Worm (Caenorhabditis elegans): Measurements from ENCODE around the gene ser-6.

The ser-6 gene

ce11 chrIV:2982443-2982842 lies 22.5 kb downstream of the ser-6 start:
- TF ChIP-seq zip-5 (tag; optimal IDR thresholded peaks at IDR 0.05) (no peak), unc-42 (tag; optimal IDR thresholded peaks at IDR 0.05) (peak; percentile 96), ceh-9 (tag; optimal IDR thresholded peaks at IDR 0.05) (no peak), sox-4 (tag; optimal IDR thresholded peaks at IDR 0.05) (no peak), lin-11 (tag; optimal IDR thresholded peaks at IDR 0.05) (no peak), elt-2 (tag; optimal IDR thresholded peaks at IDR 0.05) (no peak), pha-2 (tag; optimal IDR thresholded peaks at IDR 0.05) (no peak), hlh-30 (tag; optimal IDR thresholded peaks at IDR 0.05; ENCODE audit: insufficient read depth) (no peak), ceh-31 (tag; optimal IDR thresholded peaks at IDR 0.05) (peak; percentile 23)

DNA sequence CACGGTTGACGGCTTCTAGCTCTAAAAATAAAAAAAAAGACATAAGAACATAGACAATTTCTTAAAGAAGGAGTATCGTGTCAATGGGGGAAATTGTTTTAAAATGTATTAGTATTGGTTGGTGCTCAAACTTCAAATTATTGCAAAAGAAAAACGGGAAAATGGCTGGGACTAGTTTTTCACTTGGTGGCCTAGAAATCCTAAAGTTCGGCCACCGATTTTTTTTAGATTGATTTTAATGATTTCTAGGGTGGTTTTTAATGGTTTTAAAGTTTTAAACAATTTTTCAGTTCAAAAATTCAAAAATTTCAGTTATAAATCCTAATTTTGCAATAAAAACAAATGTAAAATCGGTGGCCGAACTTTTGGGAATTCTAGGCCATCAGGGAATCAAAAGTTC lies 26.8 kb downstream of the ser-6 start:
- TF ChIP-seq ahr-1 (tag; optimal IDR thresholded peaks at IDR 0.05) (no peak), ceh-2 (tag; optimal IDR thresholded peaks at IDR 0.05) (no peak), lin-11 (tag; optimal IDR thresholded peaks at IDR 0.05) (no peak), ets-4 (tag; optimal IDR thresholded peaks at IDR 0.05) (no peak), pha-4 (tag; optimal IDR thresholded peaks at IDR 0.05) (no peak), tbx-7 (tag; optimal IDR thresholded peaks at IDR 0.05) (no peak), hlh-13 (GFP tag; optimal IDR thresholded peaks at IDR 0.05) (no peak), npax-4 (tag; optimal IDR thresholded peaks at IDR 0.05) (no peak), hlh-30 (tag; optimal IDR thresholded peaks at IDR 0.05; ENCODE audit: insufficient read depth) (no peak)

ce11 chrIV:2990519-2990918 lies 30.6 kb downstream of the ser-6 start:
- TF ChIP-seq zip-5 (tag; optimal IDR thresholded peaks at IDR 0.05) = no peak
- TF ChIP-seq ceh-24 (tag; optimal IDR thresholded peaks at IDR 0.05) = no peak
- TF ChIP-seq ceh-19 (GFP tag; optimal IDR thresholded peaks at IDR 0.05) = peak; percentile 55
- TF ChIP-seq pat-9 (tag; optimal IDR thresholded peaks at IDR 0.05) = peak; percentile 6
- no peak for TF ChIP-seq ets-4 (tag; optimal IDR thresholded peaks at IDR 0.05)
- no peak for TF ChIP-seq elt-4 (tag; optimal IDR thresholded peaks at IDR 0.05)
- TF ChIP-seq ceh-14 (tag; optimal IDR thresholded peaks at IDR 0.05) = peak; percentile 12
- no peak for TF ChIP-seq npax-4 (tag; optimal IDR thresholded peaks at IDR 0.05)
- peak; percentile 50 for TF ChIP-seq ceh-31 (tag; optimal IDR thresholded peaks at IDR 0.05)
- peak; percentile 64 for TF ChIP-seq nfya-1 (tag; optimal IDR thresholded peaks at IDR 0.05)
- peak; percentile 50 for TF ChIP-seq hlh-6 (tag; optimal IDR thresholded peaks at IDR 0.05)
- peak; percentile 28 for TF ChIP-seq C08G9.2 (tag; optimal IDR thresholded peaks at IDR 0.05)
- no peak for TF ChIP-seq pax-1 (tag; optimal IDR thresholded peaks at IDR 0.05)
- TF ChIP-seq syd-9 (tag; optimal IDR thresholded peaks at IDR 0.05) = peak; percentile 9
- TF ChIP-seq ref-2 (tag; optimal IDR thresholded peaks at IDR 0.05) = peak; percentile 13
- TF ChIP-seq tbx-2 (tag; optimal IDR thresholded peaks at IDR 0.05) = peak; percentile 28
- TF ChIP-seq pag-3 (tag; optimal IDR thresholded peaks at IDR 0.05; ENCODE audit: borderline replicate concordance) = no peak
- no peak for TF ChIP-seq ama-1 (optimal IDR thresholded peaks at IDR 0.05)
- peak; percentile 15 for TF ChIP-seq ceh-34 (tag; optimal IDR thresholded peaks at IDR 0.05)
- no peak for TF ChIP-seq K09A11.1 (tag; optimal IDR thresholded peaks at IDR 0.05; ENCODE audit: insufficient read depth)

- TF ChIP-seq pqm-1 (tag; optimal IDR thresholded peaks at IDR 0.05) (no peak), ceh-30 (tag; optimal IDR thresholded peaks at IDR 0.05) (no peak), ets-4 (tag; optimal IDR thresholded peaks at IDR 0.05) (no peak), fax-1 (tag; optimal IDR thresholded peaks at IDR 0.05) (no peak), sdc-2 (tag; optimal IDR thresholded peaks at IDR 0.05) (no peak), ceh-34 (tag; optimal IDR thresholded peaks at IDR 0.05) (no peak), tbx-7 (tag; optimal IDR thresholded peaks at IDR 0.05) (no peak), ceh-2 (tag; optimal IDR thresholded peaks at IDR 0.05) (no peak), ceh-45 (GFP tag; IDR thresholded peaks at IDR 0.05) (no peak), ceh-22 (tag; optimal IDR thresholded peaks at IDR 0.05) (no peak), pha-4 (tag; optimal IDR thresholded peaks at IDR 0.05) (no peak), npax-4 (tag; optimal IDR thresholded peaks at IDR 0.05) (no peak), ttx-3 (tag; optimal IDR thresholded peaks at IDR 0.05) (no peak), F13H6.1 (tag; optimal IDR thresholded peaks at IDR 0.05) (no peak), ceh-31 (tag; optimal IDR thresholded peaks at IDR 0.05) (peak; percentile 47), hlh-15 (tag; optimal IDR thresholded peaks at IDR 0.05) (no peak), unc-3 (GFP tag; conservative IDR thresholded peaks at IDR 0.05) (no peak), unc-3 (tag; optimal IDR thresholded peaks at IDR 0.05) (no peak), C38D4.7 (GFP tag; optimal IDR thresholded peaks at IDR 0.05) (no peak), odd-2 (tag; optimal IDR thresholded peaks at IDR 0.05) (no peak), pag-3 (tag; optimal IDR thresholded peaks at IDR 0.05; ENCODE audit: borderline replicate concordance) (no peak), T23F11.4 (GFP tag; optimal IDR thresholded peaks at IDR 0.05) (no peak), dve-1 (tag; optimal IDR thresholded peaks at IDR 0.05) (no peak)
Measured at ce11 chrIV:2993278-2993899, 33.5 kb downstream of the ser-6 start.

All from whole organism, late embryonic.